Fruit fly (Drosophila melanogaster): ENCODE results near the gene CG15167.

- TF ChIP-seq CG8944 (GFP tag; optimal IDR thresholded peaks at IDR 0.05): no peak
- TF ChIP-seq Drgx (GFP tag; IDR thresholded peaks at IDR 0.05): no peak
- no peak for TF ChIP-seq Kr (GFP tag; optimal IDR thresholded peaks at IDR 0.05)
- TF ChIP-seq amos (GFP tag; IDR thresholded peaks at IDR 0.05; ENCODE audit: partially characterized antibody): no peak
- TF ChIP-seq CG7271 (tag; optimal IDR thresholded peaks at IDR 0.05): no peak
- no peak for TF ChIP-seq pzg (GFP tag; optimal IDR thresholded peaks at IDR 0.05)
- TF ChIP-seq HmgZ (tag; optimal IDR thresholded peaks at IDR 0.05): no peak
- TF ChIP-seq CG4617 (GFP tag; optimal IDR thresholded peaks at IDR 0.05; ENCODE audit: borderline replicate concordance): no peak
- peak; percentile 88 for TF ChIP-seq pros (GFP tag; optimal IDR thresholded peaks at IDR 0.05)
- TF ChIP-seq kay (GFP tag; optimal IDR thresholded peaks at IDR 0.05): no peak
- no peak for TF ChIP-seq CG7839 (tag; optimal IDR thresholded peaks at IDR 0.05)
- TF ChIP-seq CG5245 (GFP tag; optimal IDR thresholded peaks at IDR 0.05): no peak
- no peak for TF ChIP-seq unpg (GFP tag; optimal IDR thresholded peaks at IDR 0.05)
Observed at dm6 chr2L:18782936-18783335, 42.8 kb downstream of the CG15167 start.
